Worm (Caenorhabditis elegans): Measurements from ENCODE around the gene K08E5.1.

- TF ChIP-seq hmg-4 (GFP tag; optimal IDR thresholded peaks at IDR 0.05) (no peak), F13C5.2 (tag; optimal IDR thresholded peaks at IDR 0.05) (no peak), B0310.2 (tag; optimal IDR thresholded peaks at IDR 0.05) (no peak), ceh-36 (tag; optimal IDR thresholded peaks at IDR 0.05) (no peak), ama-1 (optimal IDR thresholded peaks at IDR 0.05) (no peak), hmbx-1 (tag; optimal IDR thresholded peaks at IDR 0.05) (no peak), pes-1 (GFP tag; IDR thresholded peaks at IDR 0.05) (no peak), ceh-13 (GFP tag; optimal IDR thresholded peaks at IDR 0.05) (no peak), sea-1 (GFP tag; conservative IDR thresholded peaks at IDR 0.05) (no peak), tbx-11 (GFP tag; IDR thresholded peaks at IDR 0.05) (no peak), ets-7 (tag; optimal IDR thresholded peaks at IDR 0.05) (no peak), flt-1 (GFP tag; IDR thresholded peaks at IDR 0.05) (no peak)
Measured at ce11 chrIII:10093093-10093492, 53.5 kb downstream of the K08E5.1 start.
